Worm (Caenorhabditis elegans): Measurements from ENCODE around the gene flh-2.

Gene flh-2

ce11 chrIII:5002231-5002630 lies 50.3 kb downstream of the flh-2 start, which contains the start of gene R144.10:
R144.10 (minus strand) TSS chrIII:5002331.
- no peak for TF ChIP-seq unc-39 (tag; optimal IDR thresholded peaks at IDR 0.05)

- TF ChIP-seq elt-1 (tag; optimal IDR thresholded peaks at IDR 0.05) (no peak), nhr-237 (tag; optimal IDR thresholded peaks at IDR 0.05) (no peak), sem-4 (tag; optimal IDR thresholded peaks at IDR 0.05) (no peak), unc-55 (GFP tag; optimal IDR thresholded peaks at IDR 0.05) (no peak), lin-11 (tag; optimal IDR thresholded peaks at IDR 0.05) (no peak), ztf-11 (tag; optimal IDR thresholded peaks at IDR 0.05) (no peak)
Observed at ce11 chrIII:5004621-5005020, 52.7 kb downstream of the flh-2 start, which contains the start of gene R144.6. R144.6 (minus strand) TSS chrIII:5004721.
